Fruit fly (Drosophila melanogaster): ENCODE results near the gene CG5916.

- TF ChIP-seq CG8478 (optimal IDR thresholded peaks at IDR 0.05) (no peak), CTCF (optimal IDR thresholded peaks at IDR 0.05) (no peak)
These were observed 33.7 kb upstream of the CG5916 start for dm6 chr3R:16113124-16113523.
